Worm (Caenorhabditis elegans) whole organism, midembryonic: ENCODE data around the gene C39B5.2.

ENCODE experiments used
- T22C8.4 ChIP-seq: fragments of 200-800 bp; sonication (Bioruptor generic); IDR thresholded peaks from 2 replicates; pipeline ENCODE4 v1.3.6; 2022; ENCODE audit warnings: missing genetic modification characterization, missing compliant biosample characterization
- cog-1 ChIP-seq: sonication (generic microtip); optimal IDR thresholded peaks from 2 replicates; lab custom pipeline; 2016; ENCODE audit warnings: missing genetic modification characterization, missing compliant biosample characterization
- flt-1 ChIP-seq: fragments of 200-800 bp; sonication (Bioruptor generic); IDR thresholded peaks from 2 replicates; pipeline ENCODE4 v1.3.6; 2022; ENCODE audit warnings: missing genetic modification characterization, missing compliant biosample characterization
- klf-2 ChIP-seq: fragments of 200-800 bp; sonication (Bioruptor generic); conservative IDR thresholded peaks from 2 replicates; pipeline ENCODE4 v1.3.6; 2022; ENCODE audit warnings: missing genetic modification reagents, missing genetic modification characterization, missing compliant biosample characterization
- med-1 ChIP-seq: sonication (generic microtip); optimal IDR thresholded peaks from 2 replicates; lab custom pipeline; 2017; ENCODE audit warnings: missing genetic modification characterization, mild to moderate bottlenecking, missing compliant biosample characterization, antibody characterized with exemption, missing genetic modification reagents; ENCODE audit not compliant: insufficient read depth
- ref-1 ChIP-seq: fragments of 200-800 bp; sonication (Bioruptor generic); conservative IDR thresholded peaks from 2 replicates; pipeline ENCODE4 v1.3.6; 2022; ENCODE audit warnings: missing genetic modification reagents, missing genetic modification characterization, missing compliant biosample characterization
- tab-1 ChIP-seq: fragments of 200-800 bp; sonication (Bioruptor generic); IDR thresholded peaks from 2 replicates; pipeline ENCODE4 v1.3.6; 2022; ENCODE audit warnings: missing genetic modification characterization, missing compliant biosample characterization
- ztf-23 ChIP-seq: fragments of 200-800 bp; sonication (Bioruptor generic); IDR thresholded peaks from 2 replicates; pipeline ENCODE4 v1.3.6; 2022; ENCODE audit warnings: missing genetic modification reagents, missing genetic modification characterization, missing compliant biosample characterization
- ztf-29 ChIP-seq: fragments of 200-800 bp; sonication (Bioruptor generic); IDR thresholded peaks from 2 replicates; pipeline ENCODE4 v1.3.6; 2022; ENCODE audit warnings: missing genetic modification reagents, missing genetic modification characterization, missing compliant biosample characterization

The C39B5.2 gene

ce11 chrIII:2234192-2234934 lies at the start of gene C39B5.2:
Gene C39B5.2 (plus strand): TSS chrIII:2234884.
- TF ChIP-seq flt-1 (GFP tag; lab: Robert Waterston, UW) = peak; percentile 52; the same call in 1 of the 2 replicates
- TF ChIP-seq cog-1 (tag; lab: Kevin White, UChicago) = no peak

- TF ChIP-seq T22C8.4 (GFP tag; lab: Robert Waterston, UW) (0 out of 2 replicates have a peak, but pooled peaks have one; percentile 23), klf-2 (GFP tag; lab: Robert Waterston, UW) (no peak), ztf-29 (GFP tag; lab: Robert Waterston, UW) (no peak), flt-1 (GFP tag; lab: Robert Waterston, UW) (no peak), med-1 (no peak), ref-1 (GFP tag; lab: Robert Waterston, UW) (no peak)
Measured at ce11 chrIII:2197706-2198105, 37.0 kb upstream of the C39B5.2 start, which contains the start of gene C39B5.6. Gene C39B5.6 (plus strand): TSS chrIII:2198006.

ce11 chrIII:2205155-2205554 lies 29.5 kb upstream of the C39B5.2 start:
- no peak for TF ChIP-seq flt-1 (GFP tag; lab: Robert Waterston, UW)
- no peak for TF ChIP-seq klf-2 (GFP tag; lab: Robert Waterston, UW)
- peak; percentile 66 for TF ChIP-seq T22C8.4 (GFP tag; lab: Robert Waterston, UW)

- TF ChIP-seq T22C8.4 (GFP tag; lab: Robert Waterston, UW) (no peak), flt-1 (GFP tag; lab: Robert Waterston, UW) (no peak), klf-2 (GFP tag; lab: Robert Waterston, UW) (no peak), ztf-29 (GFP tag; lab: Robert Waterston, UW) (no peak), cog-1 (tag; lab: Kevin White, UChicago) (no peak), med-1 (no peak), tab-1 (GFP tag; lab: Robert Waterston, UW) (no peak), ztf-23 (GFP tag; lab: Robert Waterston, UW) (no peak), ref-1 (GFP tag; lab: Robert Waterston, UW) (no peak)
Measured at ce11 chrIII:2207864-2208263, 26.8 kb upstream of the C39B5.2 start, which contains the start of gene C39B5.5. Gene C39B5.5 (plus strand): TSS chrIII:2208164.

- TF ChIP-seq klf-2 (GFP tag; lab: Robert Waterston, UW) (no peak), T22C8.4 (GFP tag; lab: Robert Waterston, UW) (no peak), ref-1 (GFP tag; lab: Robert Waterston, UW) (no peak)
Measured at ce11 chrIII:2210601-2211000, 24.1 kb upstream of the C39B5.2 start.

ce11 chrIII:2211120-2211519 lies 23.6 kb upstream of the C39B5.2 start, which contains the start of gene C39B5.14:
Gene C39B5.14 (plus strand): TSS chrIII:2211420.
- no peak for TF ChIP-seq ztf-23 (GFP tag; lab: Robert Waterston, UW)
- no peak for TF ChIP-seq flt-1 (GFP tag; lab: Robert Waterston, UW)
- no peak for TF ChIP-seq T22C8.4 (GFP tag; lab: Robert Waterston, UW)
- no peak for TF ChIP-seq tab-1 (GFP tag; lab: Robert Waterston, UW)
- TF ChIP-seq klf-2 (GFP tag; lab: Robert Waterston, UW) = no peak
- TF ChIP-seq med-1 = no peak
- no peak for TF ChIP-seq ztf-29 (GFP tag; lab: Robert Waterston, UW)
- TF ChIP-seq ref-1 (GFP tag; lab: Robert Waterston, UW) = no peak

- TF ChIP-seq tab-1 (GFP tag; lab: Robert Waterston, UW) (no peak), ztf-29 (GFP tag; lab: Robert Waterston, UW) (no peak), klf-2 (GFP tag; lab: Robert Waterston, UW) (no peak), ref-1 (GFP tag; lab: Robert Waterston, UW) (no peak), ztf-23 (GFP tag; lab: Robert Waterston, UW) (no peak), flt-1 (GFP tag; lab: Robert Waterston, UW) (no peak), T22C8.4 (GFP tag; lab: Robert Waterston, UW) (no peak), med-1 (no peak), cog-1 (tag; lab: Kevin White, UChicago) (no peak)
Measured at ce11 chrIII:2212343-2212742, 22.3 kb upstream of the C39B5.2 start.

- TF ChIP-seq tab-1 (GFP tag; lab: Robert Waterston, UW) (no peak), ztf-23 (GFP tag; lab: Robert Waterston, UW) (no peak), T22C8.4 (GFP tag; lab: Robert Waterston, UW) (no peak), klf-2 (GFP tag; lab: Robert Waterston, UW) (no peak), flt-1 (GFP tag; lab: Robert Waterston, UW) (no peak), ztf-29 (GFP tag; lab: Robert Waterston, UW) (no peak), med-1 (no peak), cog-1 (tag; lab: Kevin White, UChicago) (no peak), ref-1 (GFP tag; lab: Robert Waterston, UW) (no peak)
Measured at ce11 chrIII:2219408-2219807, 15.3 kb upstream of the C39B5.2 start, which contains the start of gene fbxa-12. Gene fbxa-12 (plus strand): TSS chrIII:2219708.

- TF ChIP-seq ztf-29 (GFP tag; lab: Robert Waterston, UW) = no peak
- no peak for TF ChIP-seq klf-2 (GFP tag; lab: Robert Waterston, UW)
- no peak for TF ChIP-seq ref-1 (GFP tag; lab: Robert Waterston, UW)
- TF ChIP-seq med-1 = no peak
- TF ChIP-seq cog-1 (tag; lab: Kevin White, UChicago) = no peak
- TF ChIP-seq flt-1 (GFP tag; lab: Robert Waterston, UW) = no peak
- no peak for TF ChIP-seq tab-1 (GFP tag; lab: Robert Waterston, UW)
- TF ChIP-seq T22C8.4 (GFP tag; lab: Robert Waterston, UW) = no peak
- TF ChIP-seq ztf-23 (GFP tag; lab: Robert Waterston, UW) = no peak
Measured at ce11 chrIII:2223932-2224331, 10.8 kb upstream of the C39B5.2 start, which contains the start of gene srd-65. Gene srd-65 (minus strand): TSS chrIII:2224032.
